Worm (Caenorhabditis elegans) whole organism, mixed stage, embryonic: ENCODE data around the gene srh-89.

Experiments used
- bed-3 ChIP-seq: fragments of 200-800 bp; sonication (Bioruptor generic); optimal IDR thresholded peaks from 3 replicates; lab custom pipeline; 2018; ENCODE audit warnings: mild to moderate bottlenecking, missing genetic modification characterization, moderate library complexity, missing compliant biosample characterization
- ceh-43 ChIP-seq: fragments of 200-800 bp; sonication (Bioruptor generic); optimal IDR thresholded peaks from 2 replicates; lab custom pipeline; 2018; ENCODE audit warnings: mild to moderate bottlenecking, missing genetic modification characterization, moderate library complexity, missing compliant biosample characterization
- nhr-12 ChIP-seq: fragments of 150-350 bp; optimal IDR thresholded peaks from 2 replicates; lab custom pipeline; 2014; ENCODE audit warnings: missing biosample characterization, missing genetic modification characterization
- nhr-76 ChIP-seq: sonication (generic microtip); optimal IDR thresholded peaks from 2 replicates; lab custom pipeline; 2017; ENCODE audit warnings: missing biosample characterization, missing genetic modification characterization
- snpc-4 ChIP-seq: fragments of 150-350 bp; optimal IDR thresholded peaks from 2 replicates; lab custom pipeline; 2014; ENCODE audit warnings: missing biosample characterization, missing genetic modification characterization
- unc-39 ChIP-seq: fragments of 150-350 bp; optimal IDR thresholded peaks from 2 replicates; lab custom pipeline; 2014; ENCODE audit warnings: missing biosample characterization, missing genetic modification characterization

DNA sequence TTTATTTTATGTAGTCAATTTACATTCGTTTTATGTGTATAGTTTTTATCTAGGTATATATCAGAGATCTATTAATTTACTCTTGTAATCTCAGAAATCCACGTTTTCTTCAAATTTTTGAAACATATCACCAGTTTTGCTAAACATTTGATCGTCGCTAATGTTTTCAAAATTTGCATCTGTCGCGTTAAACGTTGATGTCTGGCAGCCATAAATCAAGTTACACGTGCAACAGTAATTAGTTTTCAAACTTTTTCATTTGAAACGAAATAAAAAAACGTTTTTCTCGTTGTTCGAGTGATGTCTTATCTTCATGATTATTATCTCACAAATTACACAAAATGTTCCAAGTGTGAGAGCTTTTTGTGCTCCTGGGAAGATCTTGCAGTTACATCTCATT is 32.8 kb upstream of the srh-89 start, which contains the start of gene srh-79:
- TF ChIP-seq unc-39 (no peak), nhr-76 (tag; lab: Kevin White, UChicago) (no peak), bed-3 (GFP tag; lab: Kevin White, UChicago) (no peak), ceh-43 (GFP tag; lab: Kevin White, UChicago) (no peak), snpc-4 (no peak), nhr-12 (tag; lab: Kevin White, UChicago) (no peak)
